Worm (Caenorhabditis elegans): ENCODE measurements around the gene eat-17.

DNA sequence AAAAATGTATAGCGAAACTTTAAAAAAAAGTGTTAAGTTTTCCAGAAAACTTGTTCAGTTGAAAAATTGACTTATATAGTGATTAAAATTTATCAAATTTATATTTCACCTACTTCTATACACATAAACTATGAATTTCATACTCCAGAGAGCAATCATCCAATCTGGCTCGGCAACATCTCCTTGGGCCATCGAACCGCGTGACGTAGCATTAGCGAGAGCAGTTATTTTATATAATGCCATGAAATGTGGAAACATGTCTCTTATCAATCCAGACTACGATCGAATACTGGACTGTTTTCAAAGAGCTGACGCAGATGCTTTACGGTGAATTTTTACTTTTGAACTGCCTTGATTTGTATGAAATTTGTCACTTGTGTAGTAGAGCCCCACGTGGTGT lies 47.2 kb downstream of the eat-17 start:
- TF ChIP-seq ZK337.2 (GFP tag; IDR thresholded peaks at IDR 0.05) (no peak), nhr-111 (GFP tag; optimal IDR thresholded peaks at IDR 0.05) (no peak), nhr-28 (tag; optimal IDR thresholded peaks at IDR 0.05) (no peak), nhr-237 (tag; optimal IDR thresholded peaks at IDR 0.05) (no peak), aly-2 (tag; optimal IDR thresholded peaks at IDR 0.05) (no peak), unc-39 (tag; optimal IDR thresholded peaks at IDR 0.05) (no peak), zip-2 (tag; optimal IDR thresholded peaks at IDR 0.05) (no peak), nhr-76 (tag; optimal IDR thresholded peaks at IDR 0.05) (no peak)
